Worm (Caenorhabditis elegans) whole organism, L4 larva: ENCODE data around the gene Y39A1A.3.
A peak's percentile ranks its signal among the peaks of the same experiment; 100 is the strongest.

Experiments used
- D1046.2 ChIP-seq: fragments of 200-800 bp; sonication (Bioruptor generic); IDR thresholded peaks from 2 replicates; pipeline ENCODE4 v1.3.6; 2022; ENCODE audit warnings: missing genetic modification characterization, missing compliant biosample characterization
- F26F4.8 ChIP-seq: fragments of 200-800 bp; sonication (Bioruptor generic); conservative IDR thresholded peaks from 2 replicates; pipeline ENCODE4 v1.3.6; 2022; ENCODE audit warnings: missing genetic modification characterization, missing compliant biosample characterization
- F37D6.2 ChIP-seq: sonication (generic microtip); optimal IDR thresholded peaks from 2 replicates; lab custom pipeline; 2016; ENCODE audit warnings: mild to moderate bottlenecking, missing genetic modification characterization, missing compliant biosample characterization
- F44E2.7 ChIP-seq: fragments of 200-800 bp; sonication (Bioruptor generic); IDR thresholded peaks from 2 replicates; pipeline ENCODE4 v2.1.2; 2022; ENCODE audit warnings: missing genetic modification characterization, missing compliant biosample characterization
- F49E8.2 ChIP-seq: sonication (generic microtip); optimal IDR thresholded peaks from 2 replicates; lab custom pipeline; 2016; ENCODE audit warnings: missing compliant biosample characterization, mild to moderate bottlenecking, missing genetic modification characterization, borderline replicate concordance
- R02D3.7 ChIP-seq: fragments of 150-350 bp; sonication (generic microtip); optimal IDR thresholded peaks from 3 replicates; lab custom pipeline; 2014; ENCODE audit warnings: missing biosample characterization, missing genetic modification characterization
- Y48G9A.11 ChIP-seq: fragments of 200-800 bp; sonication (Bioruptor generic); IDR thresholded peaks from 2 replicates; pipeline ENCODE4 v1.3.6; 2022; ENCODE audit warnings: missing genetic modification reagents, missing genetic modification characterization, missing compliant biosample characterization
- ZK337.2 ChIP-seq: fragments of 200-800 bp; sonication (Bioruptor generic); IDR thresholded peaks from 2 replicates; pipeline ENCODE4 v1.3.6; 2022; ENCODE audit warnings: missing genetic modification reagents, missing genetic modification characterization, missing compliant biosample characterization
- aly-2 ChIP-seq: sonication (generic microtip); optimal IDR thresholded peaks from 2 replicates; lab custom pipeline; 2018; ENCODE audit warnings: missing biosample characterization, missing genetic modification characterization
- arid-1 ChIP-seq: fragments of 200-800 bp; sonication (Bioruptor generic); conservative IDR thresholded peaks from 2 replicates; pipeline ENCODE4 v1.3.6; 2022; ENCODE audit warnings: missing genetic modification reagents, missing genetic modification characterization, missing compliant biosample characterization
- ceh-28 ChIP-seq: fragments of 150-350 bp; optimal IDR thresholded peaks from 2 replicates; lab custom pipeline; 2014; ENCODE audit warnings: missing biosample characterization, missing genetic modification reagents, missing genetic modification characterization
- ceh-62 ChIP-seq: sonication (generic microtip); optimal IDR thresholded peaks from 2 replicates; lab custom pipeline; 2017; ENCODE audit warnings: missing biosample characterization, missing genetic modification characterization
- ces-1 ChIP-seq: fragments of 150-350 bp; sonication (generic microtip); optimal IDR thresholded peaks from 4 replicates; lab custom pipeline; 2014; ENCODE audit warnings: missing biosample characterization, missing genetic modification reagents, missing genetic modification characterization
- daf-8 ChIP-seq: fragments of 200-800 bp; sonication (Bioruptor generic); IDR thresholded peaks from 2 replicates; pipeline ENCODE4 v1.3.6; 2022; ENCODE audit warnings: missing genetic modification characterization, missing compliant biosample characterization
- dmd-8 ChIP-seq: fragments of 200-800 bp; sonication (Bioruptor generic); IDR thresholded peaks from 2 replicates; pipeline ENCODE4 v1.3.6; 2022; ENCODE audit warnings: missing genetic modification characterization, missing compliant biosample characterization
- egl-43 ChIP-seq: fragments of 200-800 bp; sonication (Bioruptor generic); IDR thresholded peaks from 2 replicates; pipeline ENCODE4 v1.3.6; 2022; ENCODE audit warnings: missing genetic modification reagents, missing genetic modification characterization, missing compliant biosample characterization
- fos-1 ChIP-seq: fragments of 150-350 bp; optimal IDR thresholded peaks from 2 replicates; lab custom pipeline; 2014; ENCODE audit warnings: missing biosample characterization, missing genetic modification characterization
- gei-8 ChIP-seq: fragments of 200-800 bp; sonication (Bioruptor generic); optimal IDR thresholded peaks from 2 replicates; lab custom pipeline; 2018; ENCODE audit warnings: mild to moderate bottlenecking, missing genetic modification characterization, missing compliant biosample characterization
- hlh-11 ChIP-seq: fragments of 200-800 bp; sonication (Bioruptor generic); optimal IDR thresholded peaks from 2 replicates; lab custom pipeline; 2018; ENCODE audit warnings: mild to moderate bottlenecking, missing genetic modification characterization, missing compliant biosample characterization
- hlh-30 ChIP-seq: sonication (generic microtip); optimal IDR thresholded peaks from 2 replicates; lab custom pipeline; 2017; ENCODE audit warnings: antibody characterized with exemption, mild to moderate bottlenecking, missing genetic modification characterization, missing compliant biosample characterization; ENCODE audit not compliant: insufficient read depth
- hmg-1.1 ChIP-seq: fragments of 200-800 bp; sonication (Bioruptor generic); IDR thresholded peaks from 2 replicates; pipeline ENCODE4 v1.3.6; 2022; ENCODE audit warnings: missing genetic modification reagents, missing genetic modification characterization, missing compliant biosample characterization
- lim-7 ChIP-seq: fragments of 200-800 bp; sonication (Bioruptor generic); IDR thresholded peaks from 2 replicates; pipeline ENCODE4 v1.3.6; 2022; ENCODE audit warnings: missing genetic modification characterization, missing compliant biosample characterization
- lin-13 ChIP-seq: fragments of 150-350 bp; optimal IDR thresholded peaks from 2 replicates; lab custom pipeline; 2014; ENCODE audit warnings: missing biosample characterization, missing genetic modification reagents, missing genetic modification characterization
- lin-15B ChIP-seq: fragments of 150-350 bp; sonication (generic microtip); optimal IDR thresholded peaks from 3 replicates; lab custom pipeline; 2014; ENCODE audit warnings: missing biosample characterization, missing genetic modification characterization
- lin-29 ChIP-seq: fragments of 200-800 bp; sonication (Bioruptor generic); IDR thresholded peaks from 2 replicates; pipeline ENCODE4 v1.3.6; 2022; ENCODE audit warnings: missing genetic modification reagents, missing genetic modification characterization, missing compliant biosample characterization
- lin-39 ChIP-seq: fragments of 150-350 bp; optimal IDR thresholded peaks from 2 replicates; lab custom pipeline; 2014; ENCODE audit warnings: missing biosample characterization, missing genetic modification reagents, missing genetic modification characterization
- lsy-2 ChIP-seq, 2 experiments: fragments of 150-350 bp in 1 of 2; sonication (generic microtip) in 1 of 2; optimal IDR thresholded peaks; 2 replicates each; lab custom pipeline; 2014 to 2017; ENCODE audit warnings: missing biosample characterization in 2 of 2, missing genetic modification characterization in 2 of 2
- madf-5 ChIP-seq, 2 experiments: fragments of 200-800 bp; sonication (Bioruptor generic); IDR thresholded peaks; 2 replicates each; pipeline ENCODE4 v1.3.6; 2022; ENCODE audit warnings: missing compliant biosample characterization in 2 of 2, missing genetic modification characterization in 2 of 2
- madf-9 ChIP-seq: fragments of 200-800 bp; sonication (Bioruptor generic); conservative IDR thresholded peaks from 2 replicates; pipeline ENCODE4 v1.3.6; 2022; ENCODE audit warnings: missing genetic modification reagents, missing genetic modification characterization, missing compliant biosample characterization
- mdl-1 ChIP-seq, 2 experiments: fragments of 150-350 bp in 1 of 2; sonication (generic microtip) in 1 of 2; optimal IDR thresholded peaks; 2 replicates each; lab custom pipeline; 2014 to 2017; ENCODE audit warnings: missing biosample characterization in 2 of 2, missing genetic modification characterization in 2 of 2
- mep-1 ChIP-seq: fragments of 150-350 bp; sonication (generic microtip); optimal IDR thresholded peaks from 3 replicates; lab custom pipeline; 2014; ENCODE audit warnings: missing biosample characterization, missing genetic modification characterization
- mes-2 ChIP-seq: sonication (generic microtip); optimal IDR thresholded peaks from 2 replicates; lab custom pipeline; 2016; ENCODE audit warnings: missing genotype, mild to moderate bottlenecking, missing genetic modification characterization, missing compliant biosample characterization; ENCODE audit not compliant: poor library complexity, severe bottlenecking
- nhr-102 ChIP-seq: sonication (generic microtip); optimal IDR thresholded peaks from 2 replicates; lab custom pipeline; 2016; ENCODE audit warnings: mild to moderate bottlenecking, missing genetic modification characterization, moderate library complexity, missing compliant biosample characterization
- nhr-11 ChIP-seq: fragments of 150-350 bp; optimal IDR thresholded peaks from 2 replicates; lab custom pipeline; 2014; ENCODE audit warnings: missing biosample characterization, missing genetic modification characterization
- nhr-25 ChIP-seq: sonication (generic microtip); optimal IDR thresholded peaks from 2 replicates; lab custom pipeline; 2017; ENCODE audit warnings: missing genetic modification characterization, mild to moderate bottlenecking, missing compliant biosample characterization, antibody characterized with exemption, moderate library complexity, borderline replicate concordance; ENCODE audit not compliant: insufficient read depth
- nhr-42 ChIP-seq: fragments of 200-800 bp; sonication (Bioruptor generic); IDR thresholded peaks from 2 replicates; pipeline ENCODE4 v1.3.6; 2022; ENCODE audit warnings: missing genetic modification characterization, missing compliant biosample characterization
- nhr-76 ChIP-seq: fragments of 150-350 bp; optimal IDR thresholded peaks from 2 replicates; lab custom pipeline; 2014; ENCODE audit warnings: missing biosample characterization, missing genetic modification characterization
- nhr-77 ChIP-seq: fragments of 150-350 bp; optimal IDR thresholded peaks from 2 replicates; lab custom pipeline; 2014; ENCODE audit warnings: missing biosample characterization, missing genetic modification characterization
- pha-4 ChIP-seq, 2 experiments: fragments of 150-350 bp in 1 of 2; fragments of 200-800 bp in 1 of 2; sonication (Bioruptor generic) in 1 of 2; IDR thresholded peaks in 1 of 2; optimal IDR thresholded peaks in 1 of 2; 2 replicates each; pipeline versions ENCODE4 v1.3.6 to Lab custom; 2014 to 2022; ENCODE audit warnings: missing genetic modification characterization in 2 of 2, missing genetic modification reagents in 2 of 2, missing biosample characterization in 1 of 2, missing compliant biosample characterization in 1 of 2
- php-3 ChIP-seq: fragments of 200-800 bp; sonication (Bioruptor generic); IDR thresholded peaks from 2 replicates; pipeline ENCODE4 v1.3.6; 2022; ENCODE audit warnings: missing genetic modification reagents, missing genetic modification characterization, missing compliant biosample characterization
- rbr-2 ChIP-seq: sonication (generic microtip); optimal IDR thresholded peaks from 2 replicates; lab custom pipeline; 2016; ENCODE audit warnings: missing genotype, missing genetic modification characterization, missing compliant biosample characterization
- set-16 ChIP-seq: fragments of 200-800 bp; sonication (Bioruptor generic); IDR thresholded peaks from 2 replicates; pipeline ENCODE4 v1.3.6; 2022; ENCODE audit warnings: missing genetic modification reagents, missing genetic modification characterization, missing compliant biosample characterization
- skn-1 ChIP-seq: fragments of 150-350 bp; optimal IDR thresholded peaks from 2 replicates; lab custom pipeline; 2014; ENCODE audit warnings: missing biosample characterization, missing genetic modification characterization
- snpc-1.2 ChIP-seq: fragments of 200-800 bp; sonication (Bioruptor generic); IDR thresholded peaks from 2 replicates; pipeline ENCODE4 v1.3.6; 2022; ENCODE audit warnings: missing genetic modification reagents, missing genetic modification characterization, missing compliant biosample characterization
- snpc-4 ChIP-seq: fragments of 150-350 bp; optimal IDR thresholded peaks from 2 replicates; lab custom pipeline; 2014; ENCODE audit warnings: missing biosample characterization, missing genetic modification characterization
- spr-1 ChIP-seq: sonication (generic microtip); optimal IDR thresholded peaks from 2 replicates; lab custom pipeline; 2016; ENCODE audit warnings: mild to moderate bottlenecking, missing genetic modification characterization, missing compliant biosample characterization
- unc-39 ChIP-seq: sonication (generic microtip); optimal IDR thresholded peaks from 2 replicates; lab custom pipeline; 2017; ENCODE audit warnings: missing biosample characterization, missing genetic modification characterization
- zag-1 ChIP-seq: fragments of 150-350 bp; optimal IDR thresholded peaks from 2 replicates; lab custom pipeline; 2014; ENCODE audit warnings: missing biosample characterization, missing genetic modification characterization
- ztf-7 ChIP-seq: fragments of 150-350 bp; optimal IDR thresholded peaks from 2 replicates; lab custom pipeline; 2014; ENCODE audit warnings: missing biosample characterization, missing genetic modification characterization

Gene Y39A1A.3

DNA sequence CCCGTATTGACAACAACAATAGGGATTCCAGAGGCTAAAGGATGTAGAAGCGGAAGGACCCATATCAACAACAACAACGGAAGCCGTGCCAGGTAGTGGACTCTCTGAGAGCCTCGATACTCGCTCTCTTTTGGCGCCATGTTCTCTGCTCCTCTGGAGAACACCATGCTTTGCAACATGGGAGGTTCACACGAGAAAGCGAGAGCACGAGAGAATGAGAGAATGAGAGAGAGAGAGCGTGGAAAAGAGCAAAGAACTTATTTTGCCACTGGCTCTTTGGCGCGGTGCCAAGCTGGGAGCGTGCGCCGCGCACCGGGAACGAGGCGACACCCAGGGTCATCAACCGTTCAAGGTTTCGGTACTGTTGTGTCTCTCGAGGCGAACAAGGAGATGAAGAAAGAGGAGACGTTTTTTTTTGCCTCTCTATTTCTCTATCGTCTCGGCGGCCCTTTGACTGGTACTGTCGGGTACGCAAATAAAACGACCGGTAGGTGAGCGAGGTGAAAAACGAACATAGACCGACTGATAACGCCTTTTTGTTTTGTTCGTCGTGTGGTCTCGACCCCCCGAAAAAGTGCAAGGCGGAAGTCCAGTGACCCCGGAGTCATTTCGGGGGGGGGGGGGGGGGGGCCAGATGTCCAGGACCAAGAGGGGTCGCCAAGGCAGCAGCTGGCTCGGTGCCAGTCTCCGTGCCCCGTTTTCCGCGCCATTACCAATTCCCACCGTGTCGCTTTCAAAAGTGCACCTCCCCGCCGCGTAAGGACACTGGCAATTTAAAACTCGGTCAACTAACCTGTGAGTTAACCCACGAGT, 36.5 kb upstream of the Y39A1A.3 start, which contains the start of gene Y39A1A.10 (continued):
- TF ChIP-seq arid-1 (GFP tag; lab: Robert Waterston, UW) (0 out of 2 replicates have a peak, but pooled peaks have one; percentile 9), spr-1 (no peak), ZK337.2 (no peak), F37D6.2 (tag; lab: Kevin White, UChicago) (no peak), pha-4 (GFP tag; IDR thresholded peaks at IDR 0.05; lab: Robert Waterston, UW) (no peak; the same call in 1 of the 2 replicates), pha-4 (tag; optimal IDR thresholded peaks at IDR 0.05; lab: Kevin White, UChicago) (peak; percentile 52), egl-43 (GFP tag; lab: Robert Waterston, UW) (no peak), nhr-11 (tag; lab: Kevin White, UChicago) (no peak), ztf-7 (no peak), zag-1 (tag; lab: Kevin White, UChicago) (no peak), madf-9 (GFP tag; lab: Robert Waterston, UW) (no peak), aly-2 (tag; lab: Kevin White, UChicago) (no peak), php-3 (GFP tag; lab: Robert Waterston, UW) (0 out of 2 replicates have a peak, but pooled peaks have one; percentile 11), snpc-4 (tag; lab: Kevin White, UChicago) (no peak), hlh-30 (tag; lab: Kevin White, UChicago) (peak; percentile 3), lin-39 (tag; lab: Kevin White, UChicago) (no peak), hlh-11 (tag; lab: Kevin White, UChicago) (peak; percentile 70), mep-1 (tag; lab: Kevin White, UChicago) (peak; percentile 57), Y48G9A.11 (GFP tag; lab: Robert Waterston, UW) (no peak), ces-1 (GFP tag; lab: Kevin White, UChicago) (no peak), ceh-62 (no peak), F26F4.8 (GFP tag; lab: Robert Waterston, UW) (no peak), lim-7 (GFP tag; lab: Robert Waterston, UW) (no peak), lsy-2 (tag; optimal IDR thresholded peaks at IDR 0.05; lab: Kevin White, UChicago) (peak in 1 of 2 experiments; percentile 31), daf-8 (no peak), nhr-25 (peak; percentile 80), unc-39 (tag; lab: Kevin White, UChicago) (no peak), lin-13 (no peak), nhr-77 (tag; lab: Kevin White, UChicago) (no peak), ceh-28 (peak; percentile 28), mes-2 (tag; lab: Kevin White, UChicago) (peak; percentile 51), hmg-1.1 (GFP tag; lab: Robert Waterston, UW) (peak; percentile 19; the same call in 1 of the 2 replicates), D1046.2 (GFP tag; lab: Robert Waterston, UW) (no peak), R02D3.7 (tag; lab: Kevin White, UChicago) (no peak), skn-1 (tag; lab: Kevin White, UChicago) (no peak), dmd-8 (GFP tag; lab: Robert Waterston, UW) (no peak), lin-29 (no peak), lin-15B (tag; lab: Kevin White, UChicago) (no peak), nhr-76 (no peak), F49E8.2 (no peak), nhr-42 (no peak), set-16 (GFP tag; lab: Robert Waterston, UW) (peak; percentile 98), fos-1 (tag; lab: Kevin White, UChicago) (no peak), rbr-2 (tag; lab: Kevin White, UChicago) (peak; percentile 15), mdl-1 (tag; optimal IDR thresholded peaks at IDR 0.05; lab: Kevin White, UChicago) (peak; percentile 73 to 85), snpc-1.2 (no peak), madf-5 (GFP tag; IDR thresholded peaks at IDR 0.05; lab: Robert Waterston, UW) (no peak), F44E2.7 (no peak), gei-8 (GFP tag; lab: Kevin White, UChicago) (no peak), nhr-102 (tag; lab: Kevin White, UChicago) (no peak)
